Worm (Caenorhabditis elegans) whole organism, young adult: ENCODE data around the gene Y38E10A.34.

Experiments used
- Y53G8AR.9 ChIP-seq: fragments of 200-800 bp; sonication (Bioruptor generic); conservative IDR thresholded peaks from 2 replicates; pipeline ENCODE4 v1.3.6; 2022; ENCODE audit warnings: missing genetic modification reagents, missing genetic modification characterization, missing compliant biosample characterization
- aptf-2 ChIP-seq: fragments of 200-800 bp; sonication (Bioruptor generic); conservative IDR thresholded peaks from 2 replicates; pipeline ENCODE4 v1.3.6; 2022; ENCODE audit warnings: missing genetic modification reagents, missing genetic modification characterization, missing compliant biosample characterization
- bed-2 ChIP-seq: fragments of 200-800 bp; sonication (Bioruptor generic); IDR thresholded peaks from 2 replicates; pipeline ENCODE4 v1.3.6; 2022; ENCODE audit warnings: missing genetic modification reagents, missing genetic modification characterization, missing compliant biosample characterization
- cebp-2 ChIP-seq: fragments of 200-800 bp; sonication (Bioruptor generic); IDR thresholded peaks from 2 replicates; pipeline ENCODE4 v1.3.6; 2022; ENCODE audit warnings: missing genetic modification characterization, missing compliant biosample characterization
- die-1 ChIP-seq: sonication (generic microtip); optimal IDR thresholded peaks from 2 replicates; lab custom pipeline; 2016; ENCODE audit warnings: missing genotype, mild to moderate bottlenecking, missing genetic modification characterization, missing compliant biosample characterization
- dpl-1 ChIP-seq: fragments of 150-350 bp; optimal IDR thresholded peaks from 2 replicates; lab custom pipeline; 2014; ENCODE audit warnings: missing biosample characterization, missing genetic modification reagents, missing genetic modification characterization
- mxl-1 ChIP-seq: sonication (generic microtip); optimal IDR thresholded peaks from 2 replicates; lab custom pipeline; 2016; ENCODE audit warnings: missing genetic modification characterization, missing compliant biosample characterization
- repo-1 ChIP-seq: sonication (generic microtip); optimal IDR thresholded peaks from 2 replicates; lab custom pipeline; 2017; ENCODE audit warnings: mild to moderate bottlenecking, missing genetic modification characterization, missing compliant biosample characterization
- tbp1 ChIP-seq: fragments of 200-800 bp; sonication (Bioruptor generic); optimal IDR thresholded peaks from 2 replicates; lab custom pipeline; 2018; ENCODE audit warnings: mild to moderate bottlenecking, missing genetic modification characterization, missing compliant biosample characterization
- ztf-3 ChIP-seq: fragments of 200-800 bp; sonication (Bioruptor generic); optimal IDR thresholded peaks from 2 replicates; lab custom pipeline; 2018; ENCODE audit warnings: mild to moderate bottlenecking, missing genetic modification characterization, missing compliant biosample characterization

ce11 chrII:12677710-12677974 is 46.7 kb downstream of the Y38E10A.34 start, which contains the start of gene Y38E10A.22:
- TF ChIP-seq repo-1 (tag; lab: Kevin White, UChicago) (no peak), dpl-1 (GFP tag; lab: Kevin White, UChicago) (no peak), tbp1 (GFP tag; lab: Kevin White, UChicago) (no peak), cebp-2 (GFP tag; lab: Robert Waterston, UW) (no peak), aptf-2 (GFP tag; lab: Robert Waterston, UW) (no peak), ztf-3 (GFP tag; lab: Kevin White, UChicago) (no peak), bed-2 (GFP tag; lab: Robert Waterston, UW) (no peak), mxl-1 (tag; lab: Kevin White, UChicago) (no peak), Y53G8AR.9 (GFP tag; lab: Robert Waterston, UW) (no peak), die-1 (no peak)
